Fruit fly (Drosophila melanogaster): ENCODE measurements around the gene endos.

The endos gene

dm6 chr3L:13987578-13987977, 43.9 kb downstream of the endos start, which contains the start of gene CG9040:
TSS of gene CG9040 (plus strand) at chr3L:13987878.
- TF ChIP-seq CG6854 (GFP tag; optimal IDR thresholded peaks at IDR 0.05) (no peak), ss (GFP tag; optimal IDR thresholded peaks at IDR 0.05) (no peak), esn (GFP tag; optimal IDR thresholded peaks at IDR 0.05) (no peak), CG11294 (GFP tag; IDR thresholded peaks at IDR 0.05) (no peak)

dm6 chr3L:13986330-13986729, 45.2 kb downstream of the endos start, which contains the start of gene CG17362:
TSS of gene CG17362 (plus strand) at chr3L:13986620.
- TF ChIP-seq Met (GFP tag; optimal IDR thresholded peaks at IDR 0.05), result no peak
- TF ChIP-seq CG11902 (GFP tag; optimal IDR thresholded peaks at IDR 0.05), result no peak
- no peak for TF ChIP-seq CG3919 (GFP tag; optimal IDR thresholded peaks at IDR 0.05)
- no peak for TF ChIP-seq CG6276 (GFP tag; optimal IDR thresholded peaks at IDR 0.05)
- TF ChIP-seq dsx (GFP tag; optimal IDR thresholded peaks at IDR 0.05; ENCODE audit: poor library complexity, severe bottlenecking), result no peak
- TF ChIP-seq Eip78C (GFP tag), result no peak
- TF ChIP-seq ss (GFP tag; optimal IDR thresholded peaks at IDR 0.05), result no peak
- no peak for TF ChIP-seq CG34406 (GFP tag; optimal IDR thresholded peaks at IDR 0.05)
- no peak for TF ChIP-seq Gug (GFP tag; IDR thresholded peaks at IDR 0.05)
- TF ChIP-seq CG6163 (GFP tag; IDR thresholded peaks at IDR 0.05), result no peak
- TF ChIP-seq Sox102F (GFP tag; optimal IDR thresholded peaks at IDR 0.05), result no peak

- no peak for TF ChIP-seq fd59A (GFP tag; optimal IDR thresholded peaks at IDR 0.05)
- TF ChIP-seq Sox14 (GFP tag; optimal IDR thresholded peaks at IDR 0.05), result no peak
- TF ChIP-seq topi (GFP tag; optimal IDR thresholded peaks at IDR 0.05), result no peak
- TF ChIP-seq Ets96B (tag; optimal IDR thresholded peaks at IDR 0.05), result no peak
- no peak for TF ChIP-seq lz (GFP tag; optimal IDR thresholded peaks at IDR 0.05)
- no peak for TF ChIP-seq spab (GFP tag; optimal IDR thresholded peaks at IDR 0.05)
- no peak for TF ChIP-seq Blimp-1 (GFP tag; optimal IDR thresholded peaks at IDR 0.05)
- no peak for TF ChIP-seq CG4318 (GFP tag; optimal IDR thresholded peaks at IDR 0.05)
- no peak for TF ChIP-seq Sox102F (GFP tag; optimal IDR thresholded peaks at IDR 0.05)
- TF ChIP-seq CG8319 (GFP tag; optimal IDR thresholded peaks at IDR 0.05), result no peak
- TF ChIP-seq Gug (GFP tag; IDR thresholded peaks at IDR 0.05), result no peak
- TF ChIP-seq CG3032 (tag; optimal IDR thresholded peaks at IDR 0.05), result no peak
- TF ChIP-seq vri (GFP tag; optimal IDR thresholded peaks at IDR 0.05), result no peak
- TF ChIP-seq CG7368 (GFP tag; optimal IDR thresholded peaks at IDR 0.05), result no peak
- TF ChIP-seq CG11902 (GFP tag; optimal IDR thresholded peaks at IDR 0.05), result no peak
- TF ChIP-seq Lpt (GFP tag; optimal IDR thresholded peaks at IDR 0.05), result no peak
- no peak for TF ChIP-seq CG34406 (GFP tag; optimal IDR thresholded peaks at IDR 0.05)
- TF ChIP-seq Sox15 (GFP tag; optimal IDR thresholded peaks at IDR 0.05), result no peak
Measured at dm6 chr3L:13982516-13982915, 49.0 kb downstream of the endos start.

All from whole organism, prepupa.